Fruit fly (Drosophila melanogaster): Measurements from ENCODE around the gene CG4592.

DNA sequence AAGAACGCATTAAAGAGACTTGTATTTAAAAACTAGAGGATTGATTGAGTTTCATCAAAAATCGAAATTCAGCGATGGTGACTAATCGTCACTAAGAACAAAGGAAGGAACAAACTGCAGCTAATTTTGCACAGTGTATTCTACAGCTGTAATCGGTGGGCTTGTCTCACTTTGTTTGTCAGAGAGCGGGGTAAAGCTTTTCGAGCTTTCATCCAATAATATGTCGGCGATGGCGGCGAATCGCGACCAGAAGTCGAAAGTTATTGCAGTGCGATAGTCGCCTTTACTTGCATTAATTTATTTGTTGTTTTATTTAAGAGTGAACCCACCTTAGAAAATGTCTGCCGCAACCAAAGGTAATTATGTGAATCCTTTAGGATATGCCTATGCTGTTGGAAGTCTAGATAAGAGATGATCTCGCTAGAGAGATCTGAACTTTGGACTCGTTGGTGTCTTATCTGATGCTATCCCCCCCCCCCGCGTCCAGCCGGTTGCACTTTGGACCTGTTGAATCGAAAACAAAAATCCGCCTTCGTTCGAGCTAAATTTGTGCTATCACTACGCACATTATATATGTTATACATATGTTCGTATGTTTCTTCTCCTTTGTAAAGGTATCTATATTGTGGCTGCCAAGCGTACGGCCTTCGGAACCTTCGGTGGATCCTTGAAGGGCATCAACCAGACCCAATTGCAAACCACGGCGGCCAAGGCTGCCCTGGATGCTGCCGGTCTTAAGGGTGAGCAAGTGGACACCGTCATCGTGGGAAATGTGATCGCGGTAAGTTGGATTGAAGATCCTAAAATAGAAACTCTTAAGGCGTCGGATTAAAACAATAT, 6.2 kb upstream of the CG4592 start, which contains the start of gene yip2:
- TF ChIP-seq CG33557 (GFP tag; optimal IDR thresholded peaks at IDR 0.05) (no peak), CG1529 (GFP tag; optimal IDR thresholded peaks at IDR 0.05) (peak; percentile 14), br (optimal IDR thresholded peaks at IDR 0.05) (no peak), CG7271 (tag; optimal IDR thresholded peaks at IDR 0.05) (no peak), dati (GFP tag; IDR thresholded peaks at IDR 0.05) (peak; percentile 40; the same call in 1 of the 2 replicates), NFAT (GFP tag; IDR thresholded peaks at IDR 0.05) (peak; percentile 60; the same call in 1 of the 2 replicates), CG12236 (GFP tag; optimal IDR thresholded peaks at IDR 0.05) (peak; percentile 17), ap (GFP tag; IDR thresholded peaks at IDR 0.05) (peak; percentile 52), Gug (GFP tag; IDR thresholded peaks at IDR 0.05) (peak; percentile 28; the same call in 1 of the 4 replicates), chn (GFP tag; optimal IDR thresholded peaks at IDR 0.05) (peak; percentile 34)
